Fruit fly (Drosophila melanogaster): Measurements from ENCODE around the gene CG11970.

DNA sequence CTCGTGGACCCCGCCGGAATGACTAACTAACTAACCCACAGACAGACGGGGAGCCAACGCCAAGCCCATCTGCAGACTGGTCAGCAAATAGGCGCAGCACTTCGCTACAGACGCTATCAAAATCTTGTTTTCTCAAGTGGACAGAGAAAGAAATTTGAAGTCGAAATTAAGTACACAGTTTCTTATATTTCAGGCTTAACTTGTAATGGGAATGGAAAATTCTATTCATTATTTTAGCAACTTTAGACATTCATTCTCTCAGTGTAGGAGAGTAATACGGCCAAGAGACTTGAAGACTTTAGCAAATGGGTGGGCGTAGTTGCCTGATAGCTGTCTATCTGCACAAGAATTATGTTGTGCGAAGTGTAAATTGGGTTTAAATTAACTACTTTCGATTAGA lies 26.2 kb upstream of the CG11970 start:
- TF ChIP-seq tj (GFP tag; optimal IDR thresholded peaks at IDR 0.05): no peak
- no peak for TF ChIP-seq CG5204 (GFP tag; optimal IDR thresholded peaks at IDR 0.05)
- TF ChIP-seq Hr96 (GFP tag; optimal IDR thresholded peaks at IDR 0.05): no peak
- no peak for TF ChIP-seq CG11617 (GFP tag; optimal IDR thresholded peaks at IDR 0.05)
- TF ChIP-seq Mnt (GFP tag; optimal IDR thresholded peaks at IDR 0.05): no peak
- TF ChIP-seq kay (GFP tag; ENCODE audit: borderline replicate concordance): no peak
- no peak for TF ChIP-seq CG12768 (GFP tag; optimal IDR thresholded peaks at IDR 0.05)
- TF ChIP-seq Crg-1 (GFP tag; optimal IDR thresholded peaks at IDR 0.05): no peak
